Fruit fly (Drosophila melanogaster) whole organism, prepupa: ENCODE measurements around the gene Sse.

ENCODE experiments used
- Blimp-1 ChIP-seq: fragments of 200-800 bp; sonication (Bioruptor generic); optimal IDR thresholded peaks from 3 replicates; lab custom pipeline; 2017; ENCODE audit warnings: missing biosample characterization, missing genetic modification characterization, mild to moderate bottlenecking, moderate library complexity, missing genetic modification reagents
- CG10631 ChIP-seq: fragments of 200-800 bp; sonication (Bioruptor generic); optimal IDR thresholded peaks from 2 replicates; lab custom pipeline; 2016; ENCODE audit warnings: missing biosample characterization, missing genetic modification characterization
- CG10669 ChIP-seq: fragments of 200-800 bp; sonication (Bioruptor generic); optimal IDR thresholded peaks from 3 replicates; lab custom pipeline; 2018; ENCODE audit warnings: missing biosample characterization, mild to moderate bottlenecking, missing genetic modification characterization, moderate library complexity
- CG11294 ChIP-seq: fragments of 200-800 bp; sonication (Bioruptor generic); IDR thresholded peaks from 2 replicates; pipeline ENCODE4 v1.3.6; 2022; ENCODE audit warnings: missing biosample characterization, missing genetic modification characterization
- CG11762 ChIP-seq: fragments of 200-800 bp; sonication (Bioruptor generic); optimal IDR thresholded peaks from 3 replicates; lab custom pipeline; 2016; ENCODE audit warnings: missing biosample characterization, missing genetic modification characterization; ENCODE audit not compliant: insufficient read depth
- CG1621 ChIP-seq: fragments of 200-800 bp; sonication (Bioruptor generic); optimal IDR thresholded peaks from 3 replicates; lab custom pipeline; 2018; ENCODE audit warnings: missing biosample characterization, mild to moderate bottlenecking, missing genetic modification characterization
- CG3032 ChIP-seq: fragments of 200-800 bp; optimal IDR thresholded peaks from 2 replicates; lab custom pipeline; 2019; ENCODE audit warnings: missing biosample characterization, mild to moderate bottlenecking, missing genetic modification characterization, moderate library complexity
- CG31627 ChIP-seq: fragments of 200-800 bp; sonication (Bioruptor generic); optimal IDR thresholded peaks from 3 replicates; lab custom pipeline; 2016; ENCODE audit warnings: missing biosample characterization, missing genetic modification characterization
- CG34406 ChIP-seq: fragments of 200-800 bp; sonication (Bioruptor generic); optimal IDR thresholded peaks from 3 replicates; lab custom pipeline; 2016; ENCODE audit warnings: missing biosample characterization, missing genetic modification characterization
- CG3919 ChIP-seq: fragments of 200-800 bp; sonication (Bioruptor generic); optimal IDR thresholded peaks from 3 replicates; lab custom pipeline; 2016; ENCODE audit warnings: missing biosample characterization, missing genetic modification characterization
- CG4318 ChIP-seq: fragments of 200-800 bp; sonication (Bioruptor generic); optimal IDR thresholded peaks from 3 replicates; lab custom pipeline; 2017; ENCODE audit warnings: missing biosample characterization, mild to moderate bottlenecking, missing genetic modification characterization
- CG6276 ChIP-seq: fragments of 200-800 bp; sonication (Bioruptor generic); optimal IDR thresholded peaks from 2 replicates; lab custom pipeline; 2017; ENCODE audit warnings: missing biosample characterization, mild to moderate bottlenecking, missing genetic modification characterization
- CG6792 ChIP-seq: fragments of 200-800 bp; sonication (Bioruptor generic); optimal IDR thresholded peaks from 3 replicates; lab custom pipeline; 2016; ENCODE audit warnings: missing biosample characterization, missing genetic modification characterization
- CG6854 ChIP-seq: fragments of 200-800 bp; sonication (Bioruptor generic); optimal IDR thresholded peaks from 2 replicates; lab custom pipeline; 2017; ENCODE audit warnings: missing biosample characterization, mild to moderate bottlenecking, missing genetic modification characterization
- CG8119 ChIP-seq: fragments of 200-800 bp; sonication (Bioruptor generic); IDR thresholded peaks from 3 replicates; pipeline ENCODE4 v1.3.6; 2022; ENCODE audit warnings: missing biosample characterization, missing genetic modification characterization
- CG8632 ChIP-seq: fragments of 200-800 bp; sonication (Bioruptor generic); optimal IDR thresholded peaks from 3 replicates; lab custom pipeline; 2016; ENCODE audit warnings: missing biosample characterization, missing genetic modification characterization
- CG9139 ChIP-seq: fragments of 200-800 bp; sonication (Bioruptor generic); optimal IDR thresholded peaks from 3 replicates; lab custom pipeline; 2017; ENCODE audit warnings: missing biosample characterization, mild to moderate bottlenecking, missing genetic modification characterization
- Eip75B ChIP-seq: fragments of 200-800 bp; sonication (Bioruptor generic); optimal IDR thresholded peaks from 3 replicates; lab custom pipeline; 2016; ENCODE audit warnings: missing biosample characterization, missing genetic modification characterization
- Eip78C ChIP-seq: fragments of 200-800 bp; sonication (Bioruptor generic); peaks from one replicate; lab custom pipeline; 2016; ENCODE audit warnings: missing biosample characterization, missing genetic modification characterization
- Eip93F ChIP-seq: fragments of 200-800 bp; sonication (Bioruptor generic); optimal IDR thresholded peaks from 2 replicates; lab custom pipeline; 2016; ENCODE audit warnings: missing biosample characterization, mild to moderate bottlenecking, missing genetic modification characterization
- Ets21C ChIP-seq: fragments of 200-800 bp; sonication (Bioruptor generic); optimal IDR thresholded peaks from 3 replicates; lab custom pipeline; 2016; ENCODE audit warnings: missing biosample characterization, missing genetic modification characterization
- Ets96B ChIP-seq: fragments of 200-800 bp; optimal IDR thresholded peaks from 2 replicates; lab custom pipeline; 2019; ENCODE audit warnings: missing biosample characterization, mild to moderate bottlenecking, missing genetic modification characterization, moderate library complexity
- Gug ChIP-seq: fragments of 200-800 bp; sonication (Bioruptor generic); IDR thresholded peaks from 2 replicates; pipeline ENCODE4 v1.3.6; 2022; ENCODE audit warnings: missing biosample characterization, missing genetic modification characterization
- Hr38 ChIP-seq: sonication (Bioruptor generic); optimal IDR thresholded peaks from 2 replicates; lab custom pipeline; 2016; ENCODE audit warnings: missing biosample characterization, missing genetic modification characterization
- Hr39 ChIP-seq: fragments of 200-800 bp; sonication (Bioruptor generic); optimal IDR thresholded peaks from 2 replicates; lab custom pipeline; 2016; ENCODE audit warnings: missing biosample characterization, missing genetic modification characterization
- Hr4 ChIP-seq: fragments of 200-800 bp; sonication (Bioruptor generic); optimal IDR thresholded peaks from 3 replicates; lab custom pipeline; 2016; ENCODE audit warnings: missing biosample characterization, missing genetic modification characterization
- Lpt ChIP-seq: fragments of 200-800 bp; sonication (Bioruptor generic); optimal IDR thresholded peaks from 3 replicates; lab custom pipeline; 2016; ENCODE audit warnings: missing biosample characterization, missing genetic modification characterization
- Met ChIP-seq: fragments of 200-800 bp; sonication (Bioruptor generic); optimal IDR thresholded peaks from 3 replicates; lab custom pipeline; 2016; ENCODE audit warnings: missing biosample characterization, missing genetic modification characterization
- OdsH ChIP-seq: fragments of 200-800 bp; sonication (Bioruptor generic); optimal IDR thresholded peaks from 3 replicates; lab custom pipeline; 2016; ENCODE audit warnings: missing biosample characterization, missing genetic modification characterization
- Smox ChIP-seq: fragments of 200-800 bp; sonication (Bioruptor generic); optimal IDR thresholded peaks from 3 replicates; lab custom pipeline; 2016; ENCODE audit warnings: missing biosample characterization, missing genetic modification characterization
- Sox102F ChIP-seq: fragments of 200-800 bp; sonication (Bioruptor generic); optimal IDR thresholded peaks from 2 replicates; lab custom pipeline; 2016; ENCODE audit warnings: missing biosample characterization, mild to moderate bottlenecking, missing genetic modification characterization
- Sox14 ChIP-seq: fragments of 200-800 bp; sonication (Bioruptor generic); optimal IDR thresholded peaks from 3 replicates; lab custom pipeline; 2016; ENCODE audit warnings: missing biosample characterization, missing genetic modification characterization
- acj6 ChIP-seq: fragments of 200-800 bp; sonication (Bioruptor generic); optimal IDR thresholded peaks from 3 replicates; lab custom pipeline; 2016; ENCODE audit warnings: missing biosample characterization, missing genetic modification characterization
- cyc ChIP-seq: fragments of 200-800 bp; sonication (Bioruptor generic); optimal IDR thresholded peaks from 3 replicates; lab custom pipeline; 2016; ENCODE audit warnings: missing biosample characterization, missing genetic modification characterization
- dac ChIP-seq: fragments of 200-800 bp; sonication (Bioruptor generic); optimal IDR thresholded peaks from 2 replicates; lab custom pipeline; 2017; ENCODE audit warnings: missing biosample characterization, mild to moderate bottlenecking, missing genetic modification characterization
- dsx ChIP-seq: fragments of 200-800 bp; optimal IDR thresholded peaks from 3 replicates; lab custom pipeline; 2019; ENCODE audit warnings: missing biosample characterization, mild to moderate bottlenecking, missing genetic modification characterization, moderate library complexity; ENCODE audit not compliant: poor library complexity, severe bottlenecking
- eg ChIP-seq: fragments of 200-800 bp; sonication (Bioruptor generic); IDR thresholded peaks from 3 replicates; pipeline ENCODE4 v1.3.6; 2022; ENCODE audit warnings: missing biosample characterization, missing genetic modification characterization
- fd59A ChIP-seq: fragments of 200-800 bp; sonication (Bioruptor generic); optimal IDR thresholded peaks from 2 replicates; lab custom pipeline; 2017; ENCODE audit warnings: missing biosample characterization, mild to moderate bottlenecking, missing genetic modification characterization, missing genetic modification reagents
- fd85E ChIP-seq: fragments of 200-800 bp; sonication (Bioruptor generic); optimal IDR thresholded peaks from 3 replicates; lab custom pipeline; 2016; ENCODE audit warnings: missing biosample characterization, missing genetic modification characterization
- fkh ChIP-seq: fragments of 200-800 bp; sonication (Bioruptor generic); optimal IDR thresholded peaks from 3 replicates; lab custom pipeline; 2017; ENCODE audit warnings: missing biosample characterization, mild to moderate bottlenecking, missing genetic modification characterization, moderate library complexity
- lz ChIP-seq: fragments of 200-800 bp; sonication (Bioruptor generic); optimal IDR thresholded peaks from 3 replicates; lab custom pipeline; 2016; ENCODE audit warnings: missing biosample characterization, missing genetic modification characterization
- net ChIP-seq: fragments of 200-800 bp; sonication (Bioruptor generic); optimal IDR thresholded peaks from 3 replicates; lab custom pipeline; 2016; ENCODE audit warnings: missing biosample characterization, missing genetic modification characterization
- pdm3 ChIP-seq: fragments of 200-800 bp; sonication (Bioruptor generic); optimal IDR thresholded peaks from 3 replicates; lab custom pipeline; 2016; ENCODE audit warnings: missing biosample characterization, missing genetic modification characterization
- spab ChIP-seq: fragments of 200-800 bp; sonication (Bioruptor generic); optimal IDR thresholded peaks from 2 replicates; lab custom pipeline; 2017; ENCODE audit warnings: missing biosample characterization, mild to moderate bottlenecking, missing genetic modification characterization, missing genetic modification reagents
- ss ChIP-seq, 2 experiments: fragments of 200-800 bp; sonication (Bioruptor generic); optimal IDR thresholded peaks; 2 replicates in 1 of 2; 3 replicates in 1 of 2; lab custom pipeline; 2017 to 2018; ENCODE audit warnings: mild to moderate bottlenecking in 2 of 2, missing biosample characterization in 2 of 2, missing genetic modification characterization in 2 of 2, moderate library complexity in 1 of 2
- topi ChIP-seq: fragments of 200-800 bp; sonication (Bioruptor generic); optimal IDR thresholded peaks from 3 replicates; lab custom pipeline; 2016; ENCODE audit warnings: missing biosample characterization, missing genetic modification characterization
- vri ChIP-seq: fragments of 200-800 bp; sonication (Bioruptor generic); optimal IDR thresholded peaks from 3 replicates; lab custom pipeline; 2016; ENCODE audit warnings: missing biosample characterization, mild to moderate bottlenecking, missing genetic modification characterization

The Sse gene

dm6 chr3L:5630176-5630583 lies 31.9 kb downstream of the Sse start (continued):
- TF ChIP-seq CG3919 (GFP tag; lab: Kevin White, UChicago) (peak; percentile 4), CG6854 (no peak)
- TF ChIP-seq, all 60 proteins: peak for 29

- TF ChIP-seq Blimp-1 (GFP tag; lab: Kevin White, UChicago) (peak; percentile 100), CG3919 (GFP tag; lab: Kevin White, UChicago) (no peak), Sox102F (GFP tag; lab: Kevin White, UChicago) (peak; percentile 60), pdm3 (GFP tag; lab: Kevin White, UChicago) (no peak), Eip93F (peak; percentile 21), CG6854 (peak; percentile 50), Sox14 (no peak), acj6 (GFP tag; lab: Kevin White, UChicago) (no peak), Met (peak; percentile 56)
Measured at dm6 chr3L:5627816-5628215, 34.2 kb downstream of the Sse start.

dm6 chr3L:5626465-5626864 lies 35.6 kb downstream of the Sse start:
- TF ChIP-seq Hr4 (no peak), Met (peak; percentile 65), Eip93F (no peak), CG11294 (GFP tag; lab: Robert Waterston, UW) (no peak), Ets21C (peak; percentile 2), Hr39 (peak; percentile 55), CG11762 (no peak), CG1621 (tag; lab: Kevin White, UChicago) (no peak), fkh (GFP tag; lab: Kevin White, UChicago) (no peak), CG9139 (GFP tag; lab: Kevin White, UChicago) (no peak), fd85E (GFP tag; lab: Kevin White, UChicago) (no peak), topi (peak; percentile 60), eg (peak; percentile 70), dsx (GFP tag; lab: Kevin White, UChicago) (no peak), acj6 (GFP tag; lab: Kevin White, UChicago) (peak; percentile 25), Blimp-1 (GFP tag; lab: Kevin White, UChicago) (no peak), CG6276 (peak; percentile 73), Eip78C (GFP tag; lab: Kevin White, UChicago) (peak; percentile 24), ss (GFP tag; optimal IDR thresholded peaks at IDR 0.05; lab: Kevin White, UChicago) (no peak), CG34406 (GFP tag; lab: Kevin White, UChicago) (no peak), CG31627 (GFP tag; lab: Kevin White, UChicago) (peak; percentile 44), fd59A (GFP tag; lab: Kevin White, UChicago) (no peak), CG10631 (GFP tag; lab: Kevin White, UChicago) (peak; percentile 26), pdm3 (GFP tag; lab: Kevin White, UChicago) (peak; percentile 37), CG8119 (GFP tag; lab: Robert Waterston, UW) (peak; percentile 69), CG6792 (GFP tag; lab: Kevin White, UChicago) (no peak), cyc (GFP tag; lab: Kevin White, UChicago) (peak; percentile 34), CG4318 (GFP tag; lab: Kevin White, UChicago) (peak; percentile 67), dac (GFP tag; lab: Kevin White, UChicago) (peak; percentile 47), Gug (peak; percentile 47), Lpt (GFP tag; lab: Kevin White, UChicago) (peak; percentile 63), CG3919 (GFP tag; lab: Kevin White, UChicago) (peak; percentile 44), lz (GFP tag; lab: Kevin White, UChicago) (peak; percentile 15), CG6854 (no peak), OdsH (peak; percentile 57), CG10669 (GFP tag; lab: Kevin White, UChicago) (no peak), CG8632 (GFP tag; lab: Kevin White, UChicago) (no peak), CG3032 (tag; lab: Kevin White, UChicago) (no peak), Ets96B (no peak), spab (no peak), Sox102F (GFP tag; lab: Kevin White, UChicago) (peak; percentile 31), Smox (GFP tag; lab: Kevin White, UChicago) (peak; percentile 34), Eip75B (peak; percentile 2), Hr38 (GFP tag; lab: Kevin White, UChicago) (no peak), vri (GFP tag; lab: Kevin White, UChicago) (no peak), net (GFP tag; lab: Kevin White, UChicago) (no peak)
